Worm (Caenorhabditis elegans) whole organism, young adult: ENCODE measurements around the gene F13A2.5.

ENCODE experiments used
- B0261.1 ChIP-seq: sonication (generic microtip); optimal IDR thresholded peaks from 2 replicates; lab custom pipeline; 2016; ENCODE audit warnings: mild to moderate bottlenecking, missing genetic modification characterization, moderate library complexity, missing compliant biosample characterization
- F49E8.2 ChIP-seq: sonication (generic microtip); optimal IDR thresholded peaks from 3 replicates; lab custom pipeline; 2017; ENCODE audit warnings: missing genetic modification characterization, mild to moderate bottlenecking, missing compliant biosample characterization, antibody characterized with exemption, moderate library complexity; ENCODE audit not compliant: insufficient read depth
- F55B11.4 ChIP-seq: sonication (generic microtip); optimal IDR thresholded peaks from 2 replicates; lab custom pipeline; 2016; ENCODE audit warnings: missing compliant biosample characterization, missing genetic modification characterization, borderline replicate concordance; ENCODE audit not compliant: insufficient read depth
- Y53F4B.3 ChIP-seq: fragments of 200-800 bp; sonication (Bioruptor generic); IDR thresholded peaks from 2 replicates; pipeline ENCODE4 v1.3.6; 2022; ENCODE audit warnings: missing genetic modification reagents, missing genetic modification characterization, missing compliant biosample characterization
- Y53G8AR.9 ChIP-seq: fragments of 200-800 bp; sonication (Bioruptor generic); conservative IDR thresholded peaks from 2 replicates; pipeline ENCODE4 v1.3.6; 2022; ENCODE audit warnings: missing genetic modification reagents, missing genetic modification characterization, missing compliant biosample characterization
- ceh-40 ChIP-seq: fragments of 200-800 bp; sonication (Bioruptor generic); IDR thresholded peaks from 2 replicates; pipeline ENCODE4 v1.3.6; 2022; ENCODE audit warnings: missing genetic modification characterization, missing compliant biosample characterization
- fkh-3 ChIP-seq: sonication (generic microtip); optimal IDR thresholded peaks from 2 replicates; lab custom pipeline; 2016; ENCODE audit warnings: mild to moderate bottlenecking, missing genetic modification characterization, missing compliant biosample characterization
- lin-26 ChIP-seq: fragments of 200-800 bp; sonication (Bioruptor generic); IDR thresholded peaks from 2 replicates; pipeline ENCODE4 v1.3.6; 2022; ENCODE audit warnings: missing genetic modification reagents, missing genetic modification characterization, missing compliant biosample characterization
- madf-6 ChIP-seq: fragments of 200-800 bp; sonication (Bioruptor generic); IDR thresholded peaks from 2 replicates; pipeline ENCODE4 v1.3.6; 2022; ENCODE audit warnings: missing genetic modification reagents, missing genetic modification characterization, missing compliant biosample characterization
- madf-8 ChIP-seq: fragments of 200-800 bp; sonication (Bioruptor generic); conservative IDR thresholded peaks from 2 replicates; pipeline ENCODE4 v1.3.6; 2022; ENCODE audit warnings: missing genetic modification reagents, missing genetic modification characterization, missing compliant biosample characterization
- rec-8 ChIP-seq, 2 experiments: sonication (generic microtip); optimal IDR thresholded peaks; 2 replicates each; lab custom pipeline; 2016; ENCODE audit warnings: mild to moderate bottlenecking in 2 of 2, missing genetic modification characterization in 2 of 2, missing genetic modification reagents in 2 of 2, missing genotype in 2 of 2, missing biosample characterization in 1 of 2, missing compliant biosample characterization in 1 of 2, moderate library complexity in 1 of 2
- snpc-1.3 ChIP-seq: sonication (generic microtip); optimal IDR thresholded peaks from 2 replicates; lab custom pipeline; 2017; ENCODE audit warnings: missing genetic modification characterization, mild to moderate bottlenecking, missing compliant biosample characterization, antibody characterized with exemption, moderate library complexity, missing genotype, missing genetic modification reagents; ENCODE audit not compliant: insufficient read depth
- xnd-1 ChIP-seq: sonication (generic microtip); optimal IDR thresholded peaks from 2 replicates; lab custom pipeline; 2016; ENCODE audit warnings: missing genotype, missing genetic modification reagents, missing genetic modification characterization, missing compliant biosample characterization
- ztf-28 ChIP-seq: fragments of 200-800 bp; sonication (Bioruptor generic); IDR thresholded peaks from 2 replicates; pipeline ENCODE4 v1.3.6; 2022; ENCODE audit warnings: missing genetic modification reagents, missing genetic modification characterization, missing compliant biosample characterization

Gene F13A2.5

DNA sequence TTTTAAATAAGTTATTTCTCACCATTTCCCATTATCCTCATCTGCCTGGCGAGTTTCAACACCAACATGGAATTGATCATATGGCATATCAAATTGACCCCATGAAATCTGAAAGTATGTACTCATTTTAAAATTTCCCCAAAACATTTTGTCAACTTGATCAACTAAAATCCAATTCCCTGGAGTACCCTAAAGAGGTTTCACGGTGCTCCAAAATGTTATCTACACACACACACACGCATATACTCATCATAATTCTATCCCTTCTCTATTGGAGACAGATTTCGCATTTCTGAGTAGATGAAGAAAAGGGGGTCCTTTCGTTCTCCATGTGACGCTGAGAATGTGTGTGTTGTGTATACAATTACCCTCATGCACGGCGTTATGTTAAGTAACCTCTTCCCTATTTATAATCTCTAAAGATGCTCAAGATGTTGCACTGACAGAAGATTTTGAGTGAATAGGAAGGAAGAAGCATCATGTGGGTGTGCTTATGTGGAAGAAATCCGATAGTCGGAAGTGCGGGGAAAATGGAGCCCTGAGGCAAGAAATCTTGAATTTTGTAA, 45.6 kb downstream of the F13A2.5 start:
- TF ChIP-seq rec-8 (tag; optimal IDR thresholded peaks at IDR 0.05; lab: Kevin White, UChicago) = no peak
- TF ChIP-seq madf-8 (GFP tag; lab: Robert Waterston, UW) = no peak
- no peak for TF ChIP-seq Y53F4B.3 (GFP tag; lab: Robert Waterston, UW)
- no peak for TF ChIP-seq Y53G8AR.9
- no peak for TF ChIP-seq ceh-40 (GFP tag; lab: Robert Waterston, UW)
- TF ChIP-seq snpc-1.3 (tag; lab: Kevin White, UChicago) = no peak
- TF ChIP-seq B0261.1 = no peak
- no peak for TF ChIP-seq lin-26
- no peak for TF ChIP-seq fkh-3 (tag; lab: Kevin White, UChicago)
- no peak for TF ChIP-seq F49E8.2 (tag; lab: Kevin White, UChicago)
- no peak for TF ChIP-seq xnd-1
- TF ChIP-seq F55B11.4 (tag; lab: Kevin White, UChicago) = no peak
- no peak for TF ChIP-seq madf-6 (GFP tag; lab: Robert Waterston, UW)
- no peak for TF ChIP-seq ztf-28 (GFP tag; lab: Robert Waterston, UW)
